Fruit fly (Drosophila melanogaster) whole organism, embryonic: ENCODE results near the gene RpL32.

Experiments used
- Atf3 ChIP-seq: fragments of 200-800 bp; sonication (Bioruptor generic); optimal IDR thresholded peaks from 3 replicates; lab custom pipeline; 2016; ENCODE audit warnings: missing biosample characterization, missing genetic modification characterization
- Bgb ChIP-seq: fragments of 200-800 bp; sonication (Bioruptor generic); IDR thresholded peaks from 2 replicates; pipeline ENCODE4 v1.3.6; 2022; ENCODE audit warnings: missing biosample characterization, missing genetic modification characterization; ENCODE audit not compliant: partially characterized antibody
- BtbVII ChIP-seq: fragments of 200-800 bp; sonication (Bioruptor generic); optimal IDR thresholded peaks from 3 replicates; lab custom pipeline; 2017; ENCODE audit warnings: missing biosample characterization, mild to moderate bottlenecking, missing genetic modification characterization
- CG10147 ChIP-seq: fragments of 200-800 bp; sonication (Bioruptor generic); optimal IDR thresholded peaks from 2 replicates; lab custom pipeline; 2019; ENCODE audit warnings: missing biosample characterization, mild to moderate bottlenecking, missing genetic modification characterization, moderate library complexity
- CG10209 ChIP-seq: fragments of 200-800 bp; sonication (Bioruptor generic); optimal IDR thresholded peaks from 3 replicates; lab custom pipeline; 2017; ENCODE audit warnings: missing biosample characterization, mild to moderate bottlenecking, missing genetic modification characterization, missing genetic modification reagents
- CG10366 ChIP-seq: fragments of 200-800 bp; sonication (Bioruptor generic); IDR thresholded peaks from 2 replicates; pipeline ENCODE4 v1.3.6; 2022; ENCODE audit warnings: missing biosample characterization, missing genetic modification characterization
- CG12391 ChIP-seq: fragments of 200-800 bp; sonication (Bioruptor generic); optimal IDR thresholded peaks from 3 replicates; lab custom pipeline; 2018; ENCODE audit warnings: missing biosample characterization, mild to moderate bottlenecking, missing genetic modification characterization, moderate library complexity
- CG14860 ChIP-seq: fragments of 200-800 bp; sonication (Bioruptor generic); IDR thresholded peaks from 3 replicates; pipeline ENCODE4 v1.3.6; 2022; ENCODE audit warnings: missing biosample characterization, missing genetic modification characterization; ENCODE audit not compliant: partially characterized antibody
- CG14965 ChIP-seq: fragments of 200-800 bp; sonication (Bioruptor generic); optimal IDR thresholded peaks from 2 replicates; lab custom pipeline; 2016; ENCODE audit warnings: missing biosample characterization, missing genetic modification characterization, borderline replicate concordance
- CG1603 ChIP-seq: fragments of 200-800 bp; sonication (Bioruptor generic); optimal IDR thresholded peaks from 2 replicates; lab custom pipeline; 2019; ENCODE audit warnings: missing biosample characterization, mild to moderate bottlenecking, missing genetic modification characterization, moderate library complexity
- CG17829 ChIP-seq: fragments of 200-800 bp; optimal IDR thresholded peaks from 2 replicates; lab custom pipeline; 2019; ENCODE audit warnings: missing biosample characterization, mild to moderate bottlenecking, missing genetic modification characterization, moderate library complexity
- CG2712 ChIP-seq: fragments of 200-800 bp; optimal IDR thresholded peaks from 3 replicates; lab custom pipeline; 2019; ENCODE audit warnings: missing biosample characterization, mild to moderate bottlenecking, missing genetic modification characterization, moderate library complexity
- CG2889 ChIP-seq: fragments of 200-800 bp; sonication (Bioruptor generic); IDR thresholded peaks from 3 replicates; pipeline ENCODE4 v1.3.6; 2022; ENCODE audit warnings: missing biosample characterization, missing genetic modification characterization
- CG30403 ChIP-seq: fragments of 200-800 bp; sonication (Bioruptor generic); optimal IDR thresholded peaks from 3 replicates; lab custom pipeline; 2016; ENCODE audit warnings: missing biosample characterization, missing genetic modification characterization
- CG32767 ChIP-seq: fragments of 200-800 bp; sonication (Bioruptor generic); IDR thresholded peaks from 2 replicates; pipeline ENCODE4 v1.3.6; 2022; ENCODE audit warnings: missing biosample characterization, missing genetic modification characterization
- CG3407 ChIP-seq: fragments of 200-800 bp; sonication (Bioruptor generic); optimal IDR thresholded peaks from 2 replicates; lab custom pipeline; 2018; ENCODE audit warnings: missing biosample characterization, mild to moderate bottlenecking, missing genetic modification characterization
- CG6175 ChIP-seq: fragments of 200-800 bp; sonication (Bioruptor generic); IDR thresholded peaks from 3 replicates; pipeline ENCODE4 v1.3.6; 2022; ENCODE audit warnings: missing biosample characterization, missing genetic modification characterization
- CG8388 ChIP-seq: fragments of 200-800 bp; sonication (Bioruptor generic); optimal IDR thresholded peaks from 2 replicates; lab custom pipeline; 2019; ENCODE audit warnings: missing biosample characterization, mild to moderate bottlenecking, missing genetic modification characterization, moderate library complexity
- D19A ChIP-seq: fragments of 200-800 bp; optimal IDR thresholded peaks from 3 replicates; lab custom pipeline; 2019; ENCODE audit warnings: missing biosample characterization, mild to moderate bottlenecking, missing genetic modification characterization, moderate library complexity
- Deaf1 ChIP-seq: fragments of 200-800 bp; optimal IDR thresholded peaks from 3 replicates; lab custom pipeline; 2019; ENCODE audit warnings: missing biosample characterization, mild to moderate bottlenecking, missing genetic modification characterization, moderate library complexity
- Fer2 ChIP-seq: fragments of 200-800 bp; sonication (Bioruptor generic); optimal IDR thresholded peaks from 2 replicates; lab custom pipeline; 2018; ENCODE audit warnings: missing biosample characterization, mild to moderate bottlenecking, missing genetic modification characterization, moderate library complexity
- Hr78 ChIP-seq, 2 experiments: fragments of 200-800 bp in 1 of 2; fragments of >200 bp in 1 of 2; sonication (Bioruptor generic) in 1 of 2; optimal IDR thresholded peaks; 2 replicates each; lab custom pipeline; 2017 to 2019; ENCODE audit warnings: missing biosample characterization in 2 of 2, missing genetic modification characterization in 2 of 2, mild to moderate bottlenecking in 1 of 2, moderate library complexity in 1 of 2
- MESR4 ChIP-seq: fragments of 200-800 bp; sonication (Bioruptor generic); optimal IDR thresholded peaks from 2 replicates; lab custom pipeline; 2018; ENCODE audit warnings: missing biosample characterization, mild to moderate bottlenecking, missing genetic modification characterization, moderate library complexity
- Myb ChIP-seq: fragments of 200-800 bp; sonication (Bioruptor generic); optimal IDR thresholded peaks from 2 replicates; lab custom pipeline; 2016; ENCODE audit warnings: missing biosample characterization, missing genetic modification characterization
- NK7.1 ChIP-seq: fragments of 200-800 bp; sonication (Bioruptor generic); optimal IDR thresholded peaks from 3 replicates; lab custom pipeline; 2016; ENCODE audit warnings: missing biosample characterization, missing genetic modification characterization
- Six4 ChIP-seq: fragments of 200-800 bp; sonication (Bioruptor generic); optimal IDR thresholded peaks from 2 replicates; lab custom pipeline; 2016; ENCODE audit warnings: missing biosample characterization, missing genetic modification characterization
- Sox100B ChIP-seq: fragments of 200-800 bp; sonication (Bioruptor generic); optimal IDR thresholded peaks from 3 replicates; lab custom pipeline; 2018; ENCODE audit warnings: missing biosample characterization, mild to moderate bottlenecking, missing genetic modification characterization
- Trl ChIP-seq, 3 experiments: fragments of >200 bp in 2 of 3; fragments of 200-800 bp in 1 of 3; sonication (Bioruptor generic) in 1 of 3; optimal IDR thresholded peaks; 2 replicates in 1 of 3; 3 replicates in 2 of 3; lab custom pipeline; 2016 to 2017; ENCODE audit warnings: missing biosample characterization in 1 of 3, missing genetic modification characterization in 1 of 3
- Xrp1 ChIP-seq: fragments of 200-800 bp; sonication (Bioruptor generic); IDR thresholded peaks from 2 replicates; pipeline ENCODE4 v1.3.6; 2022; ENCODE audit warnings: missing biosample characterization, missing genetic modification characterization
- ac ChIP-seq: fragments of 200-800 bp; sonication (Bioruptor generic); optimal IDR thresholded peaks from 3 replicates; lab custom pipeline; 2017; ENCODE audit warnings: missing biosample characterization, mild to moderate bottlenecking, missing genetic modification characterization
- bbx ChIP-seq: fragments of 200-800 bp; sonication (Bioruptor generic); IDR thresholded peaks from 2 replicates; pipeline ENCODE4 v1.3.6; 2022; ENCODE audit warnings: missing biosample characterization, missing genetic modification characterization; ENCODE audit not compliant: partially characterized antibody
- crol ChIP-seq: fragments of 200-800 bp; sonication (Bioruptor generic); IDR thresholded peaks from 2 replicates; pipeline ENCODE4 v1.3.6; 2022; ENCODE audit warnings: missing biosample characterization, missing genetic modification characterization
- en ChIP-seq: fragments of 200-800 bp; sonication (Bioruptor generic); optimal IDR thresholded peaks from 2 replicates; lab custom pipeline; 2016; ENCODE audit warnings: missing biosample characterization, missing genetic modification characterization
- knrl ChIP-seq: fragments of 200-800 bp; sonication (Bioruptor generic); IDR thresholded peaks from 3 replicates; pipeline ENCODE4 v1.3.6; 2022; ENCODE audit warnings: missing biosample characterization, missing genetic modification characterization; ENCODE audit not compliant: partially characterized antibody
- lmd ChIP-seq: fragments of 200-800 bp; sonication (Bioruptor generic); IDR thresholded peaks from 2 replicates; pipeline ENCODE4 v1.3.6; 2022; ENCODE audit warnings: missing biosample characterization, missing genetic modification characterization
- lola ChIP-seq, 3 experiments: fragments of >200 bp in 2 of 3; fragments of 200-800 bp in 1 of 3; sonication (Bioruptor generic) in 1 of 3; optimal IDR thresholded peaks; 2 replicates each; lab custom pipeline; 2017 to 2019; ENCODE audit warnings: missing biosample characterization in 3 of 3, missing genetic modification characterization in 3 of 3, mild to moderate bottlenecking in 1 of 3, moderate library complexity in 1 of 3
- luna ChIP-seq: fragments of 200-800 bp; sonication (Bioruptor generic); optimal IDR thresholded peaks from 2 replicates; lab custom pipeline; 2016; ENCODE audit warnings: missing biosample characterization, missing genetic modification characterization
- pho ChIP-seq: fragments of 200-800 bp; sonication (Bioruptor generic); optimal IDR thresholded peaks from 2 replicates; lab custom pipeline; 2016; ENCODE audit warnings: missing biosample characterization, missing genetic modification characterization
- pnt ChIP-seq: fragments of 200-800 bp; sonication (Bioruptor generic); optimal IDR thresholded peaks from 3 replicates; lab custom pipeline; 2016; ENCODE audit warnings: missing biosample characterization, missing genetic modification characterization
- ro ChIP-seq: fragments of 200-800 bp; sonication (Bioruptor generic); IDR thresholded peaks from 2 replicates; pipeline ENCODE4 v1.3.6; 2022; ENCODE audit warnings: missing biosample characterization, missing genetic modification characterization
- row ChIP-seq: fragments of 200-800 bp; sonication (Bioruptor generic); IDR thresholded peaks from 3 replicates; pipeline ENCODE4 v1.3.6; 2022; ENCODE audit warnings: missing biosample characterization, missing genetic modification characterization
- sd ChIP-seq: fragments of 200-800 bp; sonication (Bioruptor generic); optimal IDR thresholded peaks from 3 replicates; lab custom pipeline; 2018; ENCODE audit warnings: missing biosample characterization, mild to moderate bottlenecking, missing genetic modification characterization, moderate library complexity
- sens ChIP-seq: fragments of 200-800 bp; sonication (Bioruptor generic); peaks from one replicate; lab custom pipeline; 2016; ENCODE audit warnings: missing biosample characterization, missing genetic modification characterization
- so ChIP-seq: fragments of 200-800 bp; sonication (Bioruptor generic); IDR thresholded peaks from 3 replicates; pipeline ENCODE4 v1.3.6; 2022; ENCODE audit warnings: missing biosample characterization, missing genetic modification characterization
- tap ChIP-seq: fragments of 200-800 bp; optimal IDR thresholded peaks from 3 replicates; lab custom pipeline; 2019; ENCODE audit warnings: missing biosample characterization, mild to moderate bottlenecking, missing genetic modification characterization, moderate library complexity
- tll ChIP-seq, 2 experiments: fragments of 200-800 bp in 1 of 2; fragments of >200 bp in 1 of 2; sonication (Bioruptor generic) in 1 of 2; optimal IDR thresholded peaks; 2 replicates each; lab custom pipeline; 2017 to 2019; ENCODE audit warnings: missing biosample characterization in 2 of 2, missing genetic modification characterization in 2 of 2, mild to moderate bottlenecking in 1 of 2, moderate library complexity in 1 of 2
- zfh1 ChIP-seq: fragments of 200-800 bp; sonication (Bioruptor generic); IDR thresholded peaks from 3 replicates; pipeline ENCODE4 v1.3.6; 2022; ENCODE audit warnings: missing biosample characterization, missing genetic modification characterization

RpL32 gene

dm6 chr3R:30021559-30022451 is 24.2 kb downstream of the RpL32 start, which contains the start of gene Mgat2 (continued):
- TF ChIP-seq Hr78 (GFP tag; optimal IDR thresholded peaks at IDR 0.05; lab: Kevin White, UChicago) (no peak), crol (GFP tag; lab: Robert Waterston, UW) (no peak), CG2889 (GFP tag; lab: Robert Waterston, UW) (no peak), sens (peak; percentile 65), Atf3 (no peak), row (no peak), pho (GFP tag; lab: Kevin White, UChicago) (no peak), CG8388 (GFP tag; lab: Kevin White, UChicago) (peak; percentile 10), bbx (GFP tag; lab: Robert Waterston, UW) (peak; percentile 86), CG30403 (GFP tag; lab: Kevin White, UChicago) (no peak), D19A (tag; lab: Kevin White, UChicago) (no peak), CG1603 (tag; lab: Kevin White, UChicago) (peak; percentile 44), tll (GFP tag; optimal IDR thresholded peaks at IDR 0.05; lab: Kevin White, UChicago) (peak in 1 of 2 experiments; percentile 45), CG17829 (tag; lab: Kevin White, UChicago) (peak; percentile 71), CG10147 (GFP tag; lab: Kevin White, UChicago) (peak; percentile 44), ro (GFP tag; lab: Robert Waterston, UW) (no peak), Sox100B (GFP tag; lab: Kevin White, UChicago) (no peak), CG3407 (GFP tag; lab: Kevin White, UChicago) (no peak), BtbVII (GFP tag; lab: Kevin White, UChicago) (peak; percentile 63), CG32767 (GFP tag; lab: Robert Waterston, UW) (peak; percentile 28; the same call in 1 of the 2 replicates), so (GFP tag; lab: Robert Waterston, UW) (peak; percentile 34; the same call in 2 of the 3 replicates), CG14860 (peak; percentile 71), CG10366 (GFP tag; lab: Robert Waterston, UW) (no peak), CG2712 (tag; lab: Kevin White, UChicago) (peak; percentile 61), tap (peak; percentile 65), zfh1 (0 out of 3 replicates have a peak, but pooled peaks have one; percentile 33), ac (peak; percentile 51), Xrp1 (GFP tag; lab: Robert Waterston, UW) (peak; percentile 44), luna (GFP tag; lab: Kevin White, UChicago) (no peak), CG12391 (tag; lab: Kevin White, UChicago) (peak; percentile 6), pnt (GFP tag; lab: Kevin White, UChicago) (no peak), Myb (GFP tag; lab: Kevin White, UChicago) (no peak), Bgb (peak; percentile 81), CG14965 (peak; percentile 15), lola (GFP tag; optimal IDR thresholded peaks at IDR 0.05; lab: Kevin White, UChicago) (peak in 1 of 3 experiments; percentile 8), Trl (optimal IDR thresholded peaks at IDR 0.05; lab: Kevin White, UChicago) (peak; percentile 45 to 61), Trl (GFP tag; optimal IDR thresholded peaks at IDR 0.05; lab: Kevin White, UChicago) (peak; percentile 30), lmd (GFP tag; lab: Robert Waterston, UW) (no peak), sd (tag; lab: Kevin White, UChicago) (peak; percentile 82), knrl (GFP tag; lab: Robert Waterston, UW) (peak; percentile 81; the same call in 2 of the 3 replicates), CG10209 (GFP tag; lab: Kevin White, UChicago) (no peak), Six4 (GFP tag; lab: Kevin White, UChicago) (no peak), Fer2 (tag; lab: Kevin White, UChicago) (no peak), Deaf1 (tag; lab: Kevin White, UChicago) (peak; percentile 81), CG6175 (GFP tag; lab: Robert Waterston, UW) (peak; percentile 82; the same call in 2 of the 3 replicates), NK7.1 (GFP tag; lab: Kevin White, UChicago) (no peak), MESR4 (GFP tag; lab: Kevin White, UChicago) (peak; percentile 81), en (GFP tag; lab: Kevin White, UChicago) (no peak)
